Worm (Caenorhabditis elegans): ENCODE results near the gene pals-25.

pals-25 gene

ce11 chrIII:182080-182479 is 47.8 kb downstream of the pals-25 start, which contains the start of gene F40G9.15:
Gene F40G9.15, plus strand, starts transcription at chrIII:182380.
- no peak for TF ChIP-seq med-1 (GFP tag; optimal IDR thresholded peaks at IDR 0.05; ENCODE audit: insufficient read depth)
- TF ChIP-seq ztf-23 (GFP tag; IDR thresholded peaks at IDR 0.05): no peak
- no peak for TF ChIP-seq cog-1 (tag; optimal IDR thresholded peaks at IDR 0.05)
- no peak for TF ChIP-seq tab-1 (GFP tag; IDR thresholded peaks at IDR 0.05)
- TF ChIP-seq flt-1 (GFP tag; IDR thresholded peaks at IDR 0.05): no peak
- TF ChIP-seq ref-1 (GFP tag; conservative IDR thresholded peaks at IDR 0.05): no peak
- no peak for TF ChIP-seq klf-2 (GFP tag; conservative IDR thresholded peaks at IDR 0.05)
- no peak for TF ChIP-seq T22C8.4 (GFP tag; IDR thresholded peaks at IDR 0.05)
- no peak for TF ChIP-seq ztf-29 (GFP tag; IDR thresholded peaks at IDR 0.05)

- TF ChIP-seq ref-1 (GFP tag; conservative IDR thresholded peaks at IDR 0.05) (no peak), flt-1 (GFP tag; IDR thresholded peaks at IDR 0.05) (no peak), T22C8.4 (GFP tag; IDR thresholded peaks at IDR 0.05) (no peak), ztf-23 (GFP tag; IDR thresholded peaks at IDR 0.05) (no peak), cog-1 (tag; optimal IDR thresholded peaks at IDR 0.05) (no peak), klf-2 (GFP tag; conservative IDR thresholded peaks at IDR 0.05) (no peak), ztf-29 (GFP tag; IDR thresholded peaks at IDR 0.05) (no peak), med-1 (GFP tag; optimal IDR thresholded peaks at IDR 0.05; ENCODE audit: insufficient read depth) (no peak), tab-1 (GFP tag; IDR thresholded peaks at IDR 0.05) (no peak)
Observed at ce11 chrIII:183072-183471, 48.8 kb downstream of the pals-25 start.

- TF ChIP-seq T22C8.4 (GFP tag; IDR thresholded peaks at IDR 0.05): 0 out of 2 replicates have a peak, but pooled peaks have one; percentile 5
- no peak for TF ChIP-seq flt-1 (GFP tag; IDR thresholded peaks at IDR 0.05)
- no peak for TF ChIP-seq cog-1 (tag; optimal IDR thresholded peaks at IDR 0.05)
- no peak for TF ChIP-seq ztf-29 (GFP tag; IDR thresholded peaks at IDR 0.05)
- TF ChIP-seq klf-2 (GFP tag; conservative IDR thresholded peaks at IDR 0.05): no peak
- TF ChIP-seq ref-1 (GFP tag; conservative IDR thresholded peaks at IDR 0.05): no peak
- TF ChIP-seq tab-1 (GFP tag; IDR thresholded peaks at IDR 0.05): no peak
- TF ChIP-seq ztf-23 (GFP tag; IDR thresholded peaks at IDR 0.05): no peak
- no peak for TF ChIP-seq med-1 (GFP tag; optimal IDR thresholded peaks at IDR 0.05; ENCODE audit: insufficient read depth)
Observed at ce11 chrIII:184335-184734, 50.0 kb downstream of the pals-25 start.

Measured in whole organism, midembryonic.